Worm (Caenorhabditis elegans) whole organism, L1 larva: ENCODE data around the gene csr-1.

Experiments
- C34B4.2 ChIP-seq: sonication (generic microtip); optimal IDR thresholded peaks from 2 replicates; lab custom pipeline; 2017; ENCODE audit warnings: mild to moderate bottlenecking, missing genetic modification characterization, missing compliant biosample characterization
- F16B12.6 ChIP-seq: fragments of 150-350 bp; optimal IDR thresholded peaks from 2 replicates; lab custom pipeline; 2014; ENCODE audit warnings: missing biosample characterization, missing genetic modification characterization
- ceh-88 ChIP-seq: fragments of 200-800 bp; sonication (Bioruptor generic); IDR thresholded peaks from 2 replicates; pipeline ENCODE4 v1.3.6; 2022; ENCODE audit warnings: missing genetic modification characterization, missing compliant biosample characterization
- dpl-1 ChIP-seq, 3 experiments: fragments of 150-350 bp in 2 of 3; sonication (generic microtip) in 1 of 3; optimal IDR thresholded peaks; 2 replicates each; lab custom pipeline; 2014 to 2017; ENCODE audit warnings: missing biosample characterization in 3 of 3, missing genetic modification characterization in 3 of 3, missing genetic modification reagents in 3 of 3
- dsc-1 ChIP-seq: sonication (generic microtip); optimal IDR thresholded peaks from 2 replicates; lab custom pipeline; 2016; ENCODE audit warnings: mild to moderate bottlenecking, missing genetic modification characterization, missing compliant biosample characterization
- efl-1 ChIP-seq, 4 experiments: fragments of 150-350 bp; optimal IDR thresholded peaks in 3 of 4; peaks in 1 of 4; 1 replicate in 1 of 4; 2 replicates in 3 of 4; lab custom pipeline; 2014; ENCODE audit warnings: missing biosample characterization in 2 of 4, missing genetic modification characterization in 2 of 4, missing genetic modification reagents in 2 of 4
- egl-13 ChIP-seq: sonication (generic microtip); optimal IDR thresholded peaks from 2 replicates; lab custom pipeline; 2016; ENCODE audit warnings: missing genotype, missing genetic modification reagents, missing genetic modification characterization, missing compliant biosample characterization
- grh-1 ChIP-seq: fragments of 200-800 bp; sonication (Bioruptor generic); IDR thresholded peaks from 2 replicates; pipeline ENCODE4 v1.3.6; 2022; ENCODE audit warnings: missing genetic modification reagents, missing genetic modification characterization, missing compliant biosample characterization
- hpl-2 ChIP-seq: fragments of 150-350 bp; optimal IDR thresholded peaks from 2 replicates; lab custom pipeline; 2014; ENCODE audit warnings: missing biosample characterization, missing genetic modification reagents, missing genetic modification characterization
- isw-1 ChIP-seq: fragments of 200-800 bp; sonication (Bioruptor generic); IDR thresholded peaks from 2 replicates; pipeline ENCODE4 v1.3.6; 2022; ENCODE audit warnings: missing genetic modification characterization, missing compliant biosample characterization
- lin-35 ChIP-seq, 2 experiments: fragments of 150-350 bp; optimal IDR thresholded peaks; 2 replicates each; lab custom pipeline; 2014; ENCODE audit warnings: missing biosample characterization in 2 of 2, missing genetic modification characterization in 2 of 2, missing genetic modification reagents in 2 of 2
- lin-39 ChIP-seq: fragments of 150-350 bp; optimal IDR thresholded peaks from 2 replicates; lab custom pipeline; 2014; ENCODE audit warnings: missing biosample characterization, missing genetic modification reagents, missing genetic modification characterization
- lir-3 ChIP-seq: sonication (generic microtip); optimal IDR thresholded peaks from 2 replicates; lab custom pipeline; 2016; ENCODE audit warnings: mild to moderate bottlenecking, missing genetic modification characterization, moderate library complexity, missing compliant biosample characterization; ENCODE audit not compliant: poor library complexity
- lsy-2 ChIP-seq, 2 experiments: fragments of 150-350 bp; optimal IDR thresholded peaks; 2 replicates each; lab custom pipeline; 2014; ENCODE audit warnings: missing biosample characterization in 2 of 2, missing genetic modification characterization in 2 of 2
- mdl-1 ChIP-seq, 2 experiments: fragments of 150-350 bp; optimal IDR thresholded peaks; 2 replicates each; lab custom pipeline; 2014 to 2017; ENCODE audit warnings: missing biosample characterization in 2 of 2, missing genetic modification characterization in 2 of 2, inconsistent platforms in 1 of 2
- nhr-12 ChIP-seq: sonication (generic microtip); optimal IDR thresholded peaks from 2 replicates; lab custom pipeline; 2017; ENCODE audit warnings: missing biosample characterization, missing genetic modification characterization
- nhr-19 ChIP-seq: fragments of 200-800 bp; sonication (Bioruptor generic); conservative IDR thresholded peaks from 2 replicates; pipeline ENCODE4 v1.3.6; 2022; ENCODE audit warnings: missing genetic modification characterization, missing compliant biosample characterization
- nhr-237 ChIP-seq: fragments of 150-350 bp; optimal IDR thresholded peaks from 2 replicates; lab custom pipeline; 2014; ENCODE audit warnings: missing biosample characterization, missing genetic modification characterization
- nhr-28 ChIP-seq: fragments of 150-350 bp; optimal IDR thresholded peaks from 2 replicates; lab custom pipeline; 2014; ENCODE audit warnings: missing biosample characterization, missing genetic modification characterization
- nhr-47 ChIP-seq: sonication (generic microtip); optimal IDR thresholded peaks from 2 replicates; lab custom pipeline; 2016; ENCODE audit warnings: mild to moderate bottlenecking, missing genetic modification characterization, moderate library complexity, missing compliant biosample characterization
- nhr-71 ChIP-seq: sonication (generic microtip); optimal IDR thresholded peaks from 2 replicates; lab custom pipeline; 2016; ENCODE audit warnings: mild to moderate bottlenecking, missing genetic modification characterization, moderate library complexity, missing compliant biosample characterization
- nhr-77 ChIP-seq: fragments of 150-350 bp; optimal IDR thresholded peaks from 2 replicates; lab custom pipeline; 2014; ENCODE audit warnings: missing biosample characterization, missing genetic modification characterization
- nhr-84 ChIP-seq: sonication (generic microtip); optimal IDR thresholded peaks from 2 replicates; lab custom pipeline; 2017; ENCODE audit warnings: missing biosample characterization, missing genetic modification characterization
- nhr-85 ChIP-seq: sonication (generic microtip); peaks from one replicate; lab custom pipeline; 2016; ENCODE audit warnings: missing genetic modification characterization, inconsistent platforms, missing compliant biosample characterization
- rnt-1 ChIP-seq: sonication (generic microtip); optimal IDR thresholded peaks from 2 replicates; lab custom pipeline; 2016; ENCODE audit warnings: mild to moderate bottlenecking, missing genetic modification characterization, moderate library complexity, missing compliant biosample characterization
- sup-37 ChIP-seq: fragments of 200-800 bp; sonication (Bioruptor generic); optimal IDR thresholded peaks from 2 replicates; lab custom pipeline; 2018; ENCODE audit warnings: mild to moderate bottlenecking, missing genetic modification characterization, missing compliant biosample characterization
- swsn-7 ChIP-seq: sonication (generic microtip); optimal IDR thresholded peaks from 2 replicates; lab custom pipeline; 2016; ENCODE audit warnings: missing genetic modification characterization, missing compliant biosample characterization
- unc-86 ChIP-seq: sonication (generic microtip); optimal IDR thresholded peaks from 2 replicates; lab custom pipeline; 2016; ENCODE audit warnings: missing genetic modification characterization, missing compliant biosample characterization
- unc-98 ChIP-seq: fragments of 200-800 bp; sonication (Bioruptor generic); IDR thresholded peaks from 2 replicates; pipeline ENCODE4 v1.3.6; 2022; ENCODE audit warnings: missing genetic modification characterization, missing compliant biosample characterization

Gene csr-1

DNA sequence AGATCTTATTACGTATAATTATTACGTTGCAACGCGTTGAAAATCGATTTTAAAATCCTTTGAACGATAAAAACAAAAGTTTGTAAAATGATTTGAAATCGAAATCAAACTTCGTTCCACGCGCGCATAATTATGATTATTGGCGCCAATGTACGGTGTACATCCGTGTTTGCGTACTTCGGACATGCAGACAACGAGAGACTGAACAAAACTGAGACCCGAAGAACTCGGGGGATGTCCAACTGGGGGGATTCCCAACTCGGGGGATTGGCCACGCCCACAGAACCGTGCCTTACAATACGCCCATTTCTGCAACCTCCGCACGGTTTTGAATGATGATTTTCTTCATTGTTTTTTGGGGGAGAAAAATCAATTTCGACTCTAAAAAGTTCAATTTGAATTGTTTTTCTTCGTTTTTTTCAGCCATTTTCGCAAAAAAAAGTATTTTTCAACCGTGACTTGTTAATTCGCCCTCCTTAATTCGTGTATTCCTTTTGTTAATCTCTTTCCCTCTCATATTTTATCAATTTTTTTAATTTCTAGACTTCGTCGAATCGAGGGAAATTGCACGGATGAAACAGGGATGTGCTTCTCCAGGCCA, 10.1 kb upstream of the csr-1 start, which contains the start of gene F20D12.12 (continued):
- TF ChIP-seq grh-1 (GFP tag; lab: Robert Waterston, UW) = peak; percentile 71

DNA sequence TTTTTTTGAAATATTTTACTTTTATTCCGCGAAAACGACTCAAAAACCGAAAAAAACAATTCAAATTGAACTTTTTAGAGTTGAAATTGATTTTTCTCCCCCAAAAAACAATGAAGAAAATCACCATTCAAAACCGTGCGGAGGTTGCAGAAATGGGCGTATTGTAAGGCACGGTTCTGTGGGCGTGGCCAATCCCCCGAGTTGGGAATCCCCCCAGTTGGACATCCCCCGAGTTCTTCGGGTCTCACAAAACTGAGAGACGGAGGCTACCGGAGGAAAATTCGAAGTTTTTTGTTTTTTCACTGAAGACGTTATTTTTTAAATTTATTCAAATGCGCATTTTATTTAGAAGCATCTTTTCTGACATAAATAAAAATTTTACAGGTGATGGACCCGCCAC, 8.8 kb upstream of the csr-1 start, which contains the start of gene mcm-3AP:
Gene mcm-3AP, plus strand, starts transcription at position 383 of the 400 bp plus-strand sequence.
- TF ChIP-seq isw-1 (GFP tag; lab: Robert Waterston, UW) (peak; percentile 72), nhr-71 (tag; lab: Kevin White, UChicago) (peak; percentile 50), rnt-1 (tag; lab: Kevin White, UChicago) (peak; percentile 35), lin-35 (GFP tag; optimal IDR thresholded peaks at IDR 0.05; lab: Kevin White, UChicago) (peak in 1 of 2 experiments; percentile 37), dpl-1 (GFP tag; optimal IDR thresholded peaks at IDR 0.05; lab: Kevin White, UChicago) (peak in 1 of 3 experiments; percentile 30), nhr-19 (GFP tag; lab: Robert Waterston, UW) (peak; percentile 72), F16B12.6 (tag; lab: Kevin White, UChicago) (peak; percentile 36), ceh-88 (GFP tag; lab: Robert Waterston, UW) (peak; percentile 41; the same call in 1 of the 2 replicates), nhr-85 (tag; lab: Kevin White, UChicago) (peak; percentile 44), efl-1 (optimal IDR thresholded peaks at IDR 0.05; lab: Kevin White, UChicago) (peak; percentile 28 to 35), efl-1 (GFP tag; optimal IDR thresholded peaks at IDR 0.05 in 1 of 2; lab: Kevin White, UChicago) (peak; percentile 16 to 88), nhr-47 (tag; lab: Kevin White, UChicago) (peak; percentile 45), dsc-1 (tag; lab: Kevin White, UChicago) (peak; percentile 0), lsy-2 (tag; optimal IDR thresholded peaks at IDR 0.05; lab: Kevin White, UChicago) (peak; percentile 31 to 83)
- TF ChIP-seq, all 84 proteins: peak for 13; not testable (repeated sequence) for 71

DNA sequence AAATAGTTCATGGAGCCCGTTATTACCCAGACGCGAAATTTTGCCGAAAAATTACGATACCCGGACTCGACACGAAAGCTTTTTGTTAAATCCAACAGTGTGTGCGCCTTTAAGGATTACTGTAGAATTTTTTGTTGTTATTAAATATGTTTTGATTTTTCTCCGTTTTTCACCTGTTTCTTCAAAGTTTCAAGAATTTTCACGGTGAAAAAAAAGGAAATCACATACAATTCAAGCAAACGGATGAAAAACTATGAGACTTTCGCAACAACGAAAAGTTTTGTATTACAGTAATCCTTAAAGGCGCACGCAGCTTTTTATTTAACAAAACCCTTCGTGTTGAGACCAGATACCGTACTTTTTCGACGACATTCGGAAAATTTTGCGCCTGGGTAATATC, 3.1 kb upstream of the csr-1 start:
- TF ChIP-seq lir-3 (tag; lab: Kevin White, UChicago) = no peak
- no peak for TF ChIP-seq swsn-7
- TF ChIP-seq nhr-84 (tag; lab: Kevin White, UChicago) = no peak
- no peak for TF ChIP-seq nhr-28 (tag; lab: Kevin White, UChicago)
- TF ChIP-seq egl-13 = no peak
- TF ChIP-seq C34B4.2 = no peak

DNA sequence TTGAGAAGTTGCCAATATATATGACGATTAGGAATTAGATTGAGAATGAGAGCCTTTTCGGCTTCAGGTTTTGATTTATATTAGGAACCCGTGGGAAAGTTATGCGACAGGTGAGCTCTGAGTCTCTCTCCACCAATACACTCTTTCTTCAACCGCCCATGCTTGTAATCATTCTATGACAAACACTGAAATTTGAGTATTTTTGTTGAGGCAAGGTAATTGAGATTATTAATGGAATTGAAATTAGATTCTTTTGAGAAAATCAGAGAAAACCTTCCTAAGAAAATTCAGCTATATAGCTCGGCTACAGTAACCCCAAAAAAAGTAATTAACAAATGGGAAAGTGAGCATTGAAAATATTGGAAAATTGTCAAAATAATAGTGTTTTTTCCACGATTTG, 1.2 kb upstream of the csr-1 start, which contains the start of gene ceh-19:
Gene ceh-19, minus strand, starts transcription at position 101 of the 400 bp plus-strand sequence.
- no peak for TF ChIP-seq isw-1 (GFP tag; lab: Robert Waterston, UW)

DNA sequence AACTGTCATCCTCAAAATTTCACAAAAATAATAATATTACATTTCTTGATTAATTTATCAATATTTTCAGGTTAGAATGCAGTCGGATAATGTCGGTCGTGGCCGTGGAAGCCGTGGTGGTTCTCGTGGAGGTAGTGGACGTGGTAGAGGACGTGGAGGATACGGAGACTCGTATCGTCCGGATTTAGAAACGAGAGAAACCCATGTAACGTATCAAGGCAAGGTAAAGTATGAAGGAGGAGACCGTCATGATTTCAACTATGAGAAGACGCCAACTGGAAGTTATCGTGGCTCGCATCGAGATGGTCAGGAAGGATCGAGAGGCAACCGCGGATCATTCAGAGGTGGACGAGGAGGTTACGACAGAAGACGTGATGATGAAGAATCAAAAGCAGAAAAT, 437 bp downstream of the csr-1 start, which contains the start of gene frpr-10:
Gene frpr-10, plus strand, starts transcription at position 301 of the 400 bp plus-strand sequence.
- TF ChIP-seq swsn-7 = no peak
- no peak for TF ChIP-seq lin-35 (GFP tag; optimal IDR thresholded peaks at IDR 0.05; lab: Kevin White, UChicago)
- TF ChIP-seq hpl-2 (GFP tag; lab: Kevin White, UChicago) = no peak
- no peak for TF ChIP-seq sup-37 (GFP tag; lab: Kevin White, UChicago)
- TF ChIP-seq unc-86 = no peak
- no peak for TF ChIP-seq mdl-1 (tag; optimal IDR thresholded peaks at IDR 0.05; lab: Kevin White, UChicago)
- no peak for TF ChIP-seq nhr-237 (tag; lab: Kevin White, UChicago)
- no peak for TF ChIP-seq nhr-77 (tag; lab: Kevin White, UChicago)
- no peak for TF ChIP-seq lin-39 (tag; lab: Kevin White, UChicago)
- no peak for TF ChIP-seq unc-98 (GFP tag; lab: Robert Waterston, UW)

DNA sequence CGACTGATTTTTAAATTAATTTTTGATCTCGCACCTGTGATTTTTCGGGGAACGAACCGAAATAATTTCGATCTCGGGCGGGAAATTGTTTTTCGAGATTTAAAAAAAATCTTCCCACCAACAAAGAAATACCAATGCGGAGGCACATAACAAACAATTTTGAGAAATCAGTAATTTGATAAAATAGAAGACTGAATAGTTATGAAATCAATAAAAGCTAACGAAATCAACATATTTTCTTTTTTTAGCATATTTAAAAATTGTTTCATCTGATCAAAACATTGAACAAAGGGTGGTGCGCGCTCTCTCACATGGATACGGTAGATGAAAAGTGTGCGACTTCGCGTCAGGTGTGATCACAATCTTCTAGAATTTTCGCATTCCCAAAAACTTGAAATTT, 1.0 kb downstream of the csr-1 start:
- no peak for TF ChIP-seq nhr-12 (tag; lab: Kevin White, UChicago)
